Fruit fly (Drosophila melanogaster) whole organism, wandering third instar larva: Measurements from ENCODE around the gene f.
A peak's percentile ranks its signal among the peaks of the same experiment; 100 is the strongest.

Experiments used
- OdsH ChIP-seq: fragments of 200-800 bp; sonication (Bioruptor generic); optimal IDR thresholded peaks from 2 replicates; lab custom pipeline; 2016; ENCODE audit warnings: missing biosample characterization, mild to moderate bottlenecking, missing genetic modification characterization
- Vsx2 ChIP-seq: fragments of 200-300, 225-300 bp; sonication (Bioruptor generic); optimal IDR thresholded peaks from 2 replicates; lab custom pipeline; 2018; ENCODE audit warnings: missing biosample characterization, missing genetic modification characterization; ENCODE audit not compliant: partially characterized antibody
- br ChIP-seq: fragments of 200-800 bp; sonication (Bioruptor generic); optimal IDR thresholded peaks from 2 replicates; lab custom pipeline; 2016; ENCODE audit warnings: missing biosample characterization, missing genetic modification characterization
- dl ChIP-seq, 2 experiments: fragments of 175-275, 200-275 bp in 1 of 2; fragments of 200-275 bp in 1 of 2; sonication (Bioruptor generic); optimal IDR thresholded peaks; lab custom pipeline; 2018; ENCODE audit warnings: mild to moderate bottlenecking in 2 of 2, missing biosample characterization in 2 of 2, missing genetic modification characterization in 2 of 2, moderate library complexity in 2 of 2; ENCODE audit not compliant: partially characterized antibody in 2 of 2, insufficient read depth in 1 of 2
- h ChIP-seq: fragments of 200-800 bp; sonication (Bioruptor generic); optimal IDR thresholded peaks from 3 replicates; lab custom pipeline; 2016; ENCODE audit warnings: missing biosample characterization, mild to moderate bottlenecking, missing genetic modification characterization
- psq ChIP-seq: fragments of 200-800 bp; sonication (Bioruptor generic); optimal IDR thresholded peaks from 3 replicates; lab custom pipeline; 2017; ENCODE audit warnings: missing biosample characterization, mild to moderate bottlenecking, missing genetic modification characterization, moderate library complexity
- usp ChIP-seq: fragments of >200 bp; optimal IDR thresholded peaks from 2 replicates; lab custom pipeline; 2017; ENCODE audit warnings: missing biosample characterization, missing genetic modification characterization

DNA sequence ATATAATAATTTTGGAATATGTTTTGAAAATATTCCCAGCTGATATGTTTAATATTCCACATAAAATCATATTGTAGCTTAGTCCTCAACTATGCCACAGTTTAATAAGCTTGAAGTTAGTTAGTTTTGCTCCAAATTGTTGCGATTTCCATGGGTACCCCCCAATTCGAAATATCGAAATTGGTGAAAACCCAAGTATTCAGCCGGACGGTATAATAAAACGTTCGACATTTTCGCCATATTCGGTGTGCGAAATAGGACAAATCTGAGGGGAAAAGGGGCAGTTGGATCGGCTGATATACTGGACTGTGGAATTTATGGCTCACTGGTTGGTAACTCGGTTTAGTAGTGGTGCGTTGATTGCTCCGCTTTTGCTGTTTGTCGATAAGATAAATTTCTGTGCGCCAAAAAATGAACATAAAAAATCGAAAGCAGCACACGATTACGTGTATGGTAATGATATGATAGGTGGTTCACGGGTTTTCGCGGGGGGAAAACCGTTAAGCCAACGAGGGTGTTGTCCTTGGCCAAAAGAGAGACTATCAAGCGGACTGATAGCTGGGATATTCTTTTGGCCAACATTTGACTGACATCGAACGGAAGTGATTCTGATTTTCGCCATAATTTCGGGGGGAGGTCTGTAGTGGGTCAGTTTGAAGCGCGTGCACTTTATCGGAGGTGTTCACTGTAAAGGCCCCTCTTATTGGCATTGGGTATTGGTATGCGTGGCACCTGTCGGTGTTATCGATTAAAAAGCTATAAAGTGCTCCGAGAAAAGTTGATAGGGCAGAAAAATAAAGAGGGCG is 57.6 kb downstream of the f start:
- TF ChIP-seq Vsx2 (no peak), br (GFP tag; lab: Kevin White, UChicago) (no peak), dl (GFP tag; optimal IDR thresholded peaks at IDR 0.05; lab: Kevin White, UChicago; ENCODE audit: insufficient read depth in 1 of 2, partially characterized antibody in 2 of 2) (no peak), usp (GFP tag; lab: Kevin White, UChicago) (no peak), psq (GFP tag; lab: Kevin White, UChicago) (no peak), h (GFP tag; lab: Kevin White, UChicago) (peak; percentile 60), OdsH (GFP tag; lab: Kevin White, UChicago) (no peak)
